Fruit fly (Drosophila melanogaster) whole organism, embryonic: ENCODE results near the gene CG32147.

Experiments
- BEAF-32 ChIP-seq: fragments of 200-800 bp; sonication (Bioruptor generic); optimal IDR thresholded peaks from 3 replicates; lab custom pipeline; 2017; ENCODE audit warnings: missing biosample characterization, missing genetic modification characterization, mild to moderate bottlenecking, moderate library complexity, missing genetic modification reagents
- CG10267 ChIP-seq: fragments of 200-800 bp; sonication (Bioruptor generic); optimal IDR thresholded peaks from 2 replicates; lab custom pipeline; 2018; ENCODE audit warnings: missing biosample characterization, mild to moderate bottlenecking, missing genetic modification characterization, moderate library complexity
- CG10543 ChIP-seq: fragments of 200-800 bp; sonication (Bioruptor generic); optimal IDR thresholded peaks from 3 replicates; lab custom pipeline; 2017; ENCODE audit warnings: missing biosample characterization, mild to moderate bottlenecking, missing genetic modification characterization, moderate library complexity
- CG11398 ChIP-seq: fragments of 200-800 bp; sonication (Bioruptor generic); optimal IDR thresholded peaks from 2 replicates; lab custom pipeline; 2016; ENCODE audit warnings: missing biosample characterization, missing genetic modification characterization
- CG11696 ChIP-seq: fragments of 200-800 bp; sonication (Bioruptor generic); IDR thresholded peaks from 2 replicates; pipeline ENCODE4 v1.3.6; 2022; ENCODE audit warnings: missing biosample characterization, missing genetic modification characterization
- CG12659 ChIP-seq: fragments of 200-800 bp; sonication (Bioruptor generic); optimal IDR thresholded peaks from 3 replicates; lab custom pipeline; 2017; ENCODE audit warnings: mild to moderate bottlenecking, missing biosample characterization, missing genetic modification reagents, missing genetic modification characterization
- CG13287 ChIP-seq: fragments of 200-800 bp; sonication (Bioruptor generic); IDR thresholded peaks from 2 replicates; pipeline ENCODE4 v1.3.6; 2022; ENCODE audit warnings: missing biosample characterization, missing genetic modification characterization; ENCODE audit not compliant: partially characterized antibody
- CG13296 ChIP-seq: fragments of 200-800 bp; sonication (Bioruptor generic); optimal IDR thresholded peaks from 3 replicates; lab custom pipeline; 2018; ENCODE audit warnings: missing biosample characterization, mild to moderate bottlenecking, missing genetic modification characterization
- CG15073 ChIP-seq: fragments of 200-800 bp; sonication (Bioruptor generic); optimal IDR thresholded peaks from 2 replicates; lab custom pipeline; 2016; ENCODE audit warnings: missing biosample characterization, missing genetic modification characterization
- CG16813 ChIP-seq: fragments of 200-800 bp; sonication (Bioruptor generic); IDR thresholded peaks from 3 replicates; pipeline ENCODE4 v1.3.6; 2022; ENCODE audit warnings: missing biosample characterization, missing genetic modification characterization; ENCODE audit not compliant: partially characterized antibody
- CG17829 ChIP-seq: fragments of 200-800 bp; optimal IDR thresholded peaks from 2 replicates; lab custom pipeline; 2019; ENCODE audit warnings: missing biosample characterization, mild to moderate bottlenecking, missing genetic modification characterization, moderate library complexity
- CG2116 ChIP-seq: fragments of 200-800 bp; sonication (Bioruptor generic); optimal IDR thresholded peaks from 3 replicates; lab custom pipeline; 2018; ENCODE audit warnings: missing biosample characterization, mild to moderate bottlenecking, missing genetic modification characterization
- CG2889 ChIP-seq: fragments of 200-800 bp; sonication (Bioruptor generic); IDR thresholded peaks from 3 replicates; pipeline ENCODE4 v1.3.6; 2022; ENCODE audit warnings: missing biosample characterization, missing genetic modification characterization
- CG30431 ChIP-seq: fragments of 200-800 bp; sonication (Bioruptor generic); optimal IDR thresholded peaks from 2 replicates; lab custom pipeline; 2017; ENCODE audit warnings: missing biosample characterization, missing genetic modification characterization
- CG3065 ChIP-seq: fragments of 200-800 bp; sonication (Bioruptor generic); optimal IDR thresholded peaks from 2 replicates; lab custom pipeline; 2016; ENCODE audit warnings: missing biosample characterization, missing genetic modification characterization
- CG33213 ChIP-seq: fragments of 200-800 bp; sonication (Bioruptor generic); optimal IDR thresholded peaks from 3 replicates; lab custom pipeline; 2016; ENCODE audit warnings: missing biosample characterization, missing genetic modification characterization
- CG4617 ChIP-seq: fragments of 200-800 bp; sonication (Bioruptor generic); optimal IDR thresholded peaks from 3 replicates; lab custom pipeline; 2016; ENCODE audit warnings: missing biosample characterization, missing genetic modification characterization, borderline replicate concordance
- CG6791 ChIP-seq: fragments of 200-800 bp; sonication (Bioruptor generic); IDR thresholded peaks from 3 replicates; pipeline ENCODE4 v1.3.6; 2022; ENCODE audit warnings: missing biosample characterization, missing genetic modification characterization; ENCODE audit not compliant: partially characterized antibody
- CG9797 ChIP-seq: fragments of 200-800 bp; sonication (Bioruptor generic); optimal IDR thresholded peaks from 3 replicates; lab custom pipeline; 2018; ENCODE audit warnings: missing biosample characterization, mild to moderate bottlenecking, missing genetic modification characterization
- Dip2 ChIP-seq: fragments of 200-800 bp; sonication (Bioruptor generic); IDR thresholded peaks from 2 replicates; pipeline ENCODE4 v1.3.6; 2022; ENCODE audit warnings: missing biosample characterization, missing genetic modification characterization
- Doc3 ChIP-seq: fragments of 200-800 bp; sonication (Bioruptor generic); IDR thresholded peaks from 3 replicates; pipeline ENCODE4 v1.3.6; 2022; ENCODE audit warnings: missing biosample characterization, missing genetic modification characterization; ENCODE audit not compliant: partially characterized antibody
- Dref ChIP-seq: fragments of 200-800 bp; sonication (Bioruptor generic); IDR thresholded peaks from 2 replicates; pipeline ENCODE4 v1.3.6; 2022; ENCODE audit warnings: missing biosample characterization, missing genetic modification characterization
- E2f1 ChIP-seq: fragments of 200-800 bp; sonication (Bioruptor generic); IDR thresholded peaks from 2 replicates; pipeline ENCODE4 v1.3.6; 2022; ENCODE audit warnings: missing biosample characterization, missing genetic modification characterization
- HHEX ChIP-seq: fragments of 200-800 bp; sonication (Bioruptor generic); optimal IDR thresholded peaks from 3 replicates; lab custom pipeline; 2017; ENCODE audit warnings: missing biosample characterization, mild to moderate bottlenecking, missing genetic modification characterization, missing genetic modification reagents
- Hr3 ChIP-seq: fragments of 200-800 bp; sonication (Bioruptor generic); optimal IDR thresholded peaks from 3 replicates; lab custom pipeline; 2016; ENCODE audit warnings: missing biosample characterization, missing genetic modification characterization
- Lpt ChIP-seq: fragments of >200 bp; optimal IDR thresholded peaks from 2 replicates; lab custom pipeline; 2018; ENCODE audit warnings: missing biosample characterization, missing genetic modification characterization
- MBD-R2 ChIP-seq: fragments of 200-800 bp; sonication (Bioruptor generic); IDR thresholded peaks from 2 replicates; pipeline ENCODE4 v1.3.6; 2022; ENCODE audit warnings: missing biosample characterization, missing genetic modification characterization
- Myb ChIP-seq: fragments of 200-800 bp; sonication (Bioruptor generic); optimal IDR thresholded peaks from 2 replicates; lab custom pipeline; 2016; ENCODE audit warnings: missing biosample characterization, missing genetic modification characterization
- Opbp ChIP-seq: fragments of 200-800 bp; sonication (Bioruptor generic); IDR thresholded peaks from 3 replicates; pipeline ENCODE4 v1.3.6; 2022; ENCODE audit warnings: missing biosample characterization, missing genetic modification characterization; ENCODE audit not compliant: partially characterized antibody
- Scr ChIP-seq: fragments of 200-800 bp; sonication (Bioruptor generic); IDR thresholded peaks from 2 replicates; pipeline ENCODE4 v1.3.6; 2022; ENCODE audit warnings: missing biosample characterization, missing genetic modification characterization; ENCODE audit not compliant: partially characterized antibody
- Sry-β ChIP-seq: fragments of 200-800 bp; sonication (Bioruptor generic); optimal IDR thresholded peaks from 2 replicates; lab custom pipeline; 2018; ENCODE audit warnings: missing biosample characterization, mild to moderate bottlenecking, missing genetic modification characterization, moderate library complexity
- Sry-δ ChIP-seq: fragments of 200-800 bp; sonication (Bioruptor generic); optimal IDR thresholded peaks from 2 replicates; lab custom pipeline; 2016; ENCODE audit warnings: missing biosample characterization, missing genetic modification characterization
- Stat92E ChIP-seq, 3 experiments: fragments of >200 bp in 2 of 3; fragments of 200-800 bp in 1 of 3; sonication (Bioruptor generic) in 1 of 3; optimal IDR thresholded peaks; 2 replicates each; lab custom pipeline; 2017 to 2019; ENCODE audit warnings: missing biosample characterization in 3 of 3, missing genetic modification characterization in 3 of 3, mild to moderate bottlenecking in 1 of 3, moderate library complexity in 1 of 3
- YL-1 ChIP-seq: fragments of 200-800 bp; sonication (Bioruptor generic); optimal IDR thresholded peaks from 3 replicates; lab custom pipeline; 2017; ENCODE audit warnings: missing biosample characterization, mild to moderate bottlenecking, missing genetic modification characterization
- bcd ChIP-seq: fragments of 200-800 bp; sonication (Bioruptor generic); optimal IDR thresholded peaks from 2 replicates; lab custom pipeline; 2017; ENCODE audit warnings: missing biosample characterization, mild to moderate bottlenecking, missing genetic modification characterization
- chinmo ChIP-seq: fragments of 200-800 bp; sonication (Bioruptor generic); IDR thresholded peaks from 4 replicates; pipeline ENCODE4 v1.3.6; 2022; ENCODE audit warnings: missing biosample characterization, missing genetic modification characterization; ENCODE audit not compliant: partially characterized antibody
- fd102C ChIP-seq: fragments of 200-800 bp; sonication (Bioruptor generic); optimal IDR thresholded peaks from 2 replicates; lab custom pipeline; 2018; ENCODE audit warnings: missing biosample characterization, mild to moderate bottlenecking, missing genetic modification characterization, moderate library complexity
- gfzf ChIP-seq: fragments of 200-800 bp; sonication (Bioruptor generic); optimal IDR thresholded peaks from 2 replicates; lab custom pipeline; 2016; ENCODE audit warnings: missing biosample characterization, mild to moderate bottlenecking, missing genetic modification characterization, moderate library complexity
- hbn ChIP-seq: fragments of 200-800 bp; sonication (Bioruptor generic); IDR thresholded peaks from 2 replicates; pipeline ENCODE4 v1.3.6; 2022; ENCODE audit warnings: missing biosample characterization, missing genetic modification characterization; ENCODE audit not compliant: partially characterized antibody
- mld ChIP-seq: fragments of 200-800 bp; sonication (Bioruptor generic); IDR thresholded peaks from 3 replicates; pipeline ENCODE4 v1.3.6; 2022; ENCODE audit warnings: missing biosample characterization, missing genetic modification characterization; ENCODE audit not compliant: partially characterized antibody
- p53 ChIP-seq: fragments of 200-800 bp; sonication (Bioruptor generic); optimal IDR thresholded peaks from 2 replicates; lab custom pipeline; 2016; ENCODE audit warnings: missing biosample characterization, missing genetic modification characterization
- phol ChIP-seq: fragments of 200-800 bp; sonication (Bioruptor generic); optimal IDR thresholded peaks from 3 replicates; lab custom pipeline; 2018; ENCODE audit warnings: missing biosample characterization, mild to moderate bottlenecking, missing genetic modification characterization, moderate library complexity
- pnt ChIP-seq: fragments of 200-800 bp; sonication (Bioruptor generic); optimal IDR thresholded peaks from 3 replicates; lab custom pipeline; 2016; ENCODE audit warnings: missing biosample characterization, missing genetic modification characterization
- sna ChIP-seq: fragments of 200-800 bp; sonication (Bioruptor generic); IDR thresholded peaks from 2 replicates; pipeline ENCODE4 v1.3.6; 2022; ENCODE audit warnings: missing biosample characterization, missing genetic modification characterization; ENCODE audit not compliant: partially characterized antibody
- tna ChIP-seq: fragments of 200-800 bp; sonication (Bioruptor generic); IDR thresholded peaks from 2 replicates; pipeline ENCODE4 v1.3.6; 2022; ENCODE audit warnings: missing biosample characterization, missing genetic modification characterization; ENCODE audit not compliant: partially characterized antibody
- trh ChIP-seq: fragments of 200-800 bp; sonication (Bioruptor generic); optimal IDR thresholded peaks from 2 replicates; lab custom pipeline; 2016; ENCODE audit warnings: missing biosample characterization, missing genetic modification characterization
- vnd ChIP-seq: fragments of 200-800 bp; sonication (Bioruptor generic); IDR thresholded peaks from 3 replicates; pipeline ENCODE4 v1.3.6; 2022; ENCODE audit warnings: missing biosample characterization, missing genetic modification characterization; ENCODE audit not compliant: partially characterized antibody
- wek ChIP-seq: fragments of 200-800 bp; sonication (Bioruptor generic); optimal IDR thresholded peaks from 3 replicates; lab custom pipeline; 2018; ENCODE audit warnings: missing biosample characterization, mild to moderate bottlenecking, missing genetic modification characterization, moderate library complexity
- zen2 ChIP-seq: fragments of 200-800 bp; sonication (Bioruptor generic); IDR thresholded peaks from 3 replicates; pipeline ENCODE4 v1.3.6; 2022; ENCODE audit warnings: missing biosample characterization, missing genetic modification characterization; ENCODE audit not compliant: partially characterized antibody

CG32147 gene

dm6 chr3L:15116536-15116935, 27.3 kb downstream of the CG32147 start, which contains the start of gene Cep135 (continued):
- peak; percentile 84 for TF ChIP-seq CG2116 (GFP tag; lab: Kevin White, UChicago)
- peak; percentile 28 for TF ChIP-seq CG12659 (GFP tag; lab: Kevin White, UChicago)
- peak; percentile 93 for TF ChIP-seq mld
- no peak for TF ChIP-seq Dip2 (GFP tag; lab: Robert Waterston, UW)
- TF ChIP-seq phol, result peak; percentile 3
- no peak for TF ChIP-seq Hr3 (GFP tag; lab: Kevin White, UChicago)
- peak; percentile 82 for TF ChIP-seq Scr
- no peak for TF ChIP-seq p53 (GFP tag; lab: Kevin White, UChicago)
- TF ChIP-seq CG13296 (GFP tag; lab: Kevin White, UChicago), result no peak
- TF ChIP-seq Dref (GFP tag; lab: Robert Waterston, UW), result peak; percentile 90
- TF ChIP-seq Doc3, result peak; percentile 82
- TF ChIP-seq E2f1 (GFP tag; lab: Robert Waterston, UW), result no peak
- TF ChIP-seq gfzf, result peak; percentile 55
- TF ChIP-seq CG33213, result no peak
- TF ChIP-seq CG3065, result no peak
- TF ChIP-seq YL-1 (GFP tag; lab: Kevin White, UChicago), result peak; percentile 20
- TF ChIP-seq Myb, result peak; percentile 96
- TF ChIP-seq fd102C (GFP tag; lab: Kevin White, UChicago), result no peak
- TF ChIP-seq CG16813 (GFP tag; lab: Robert Waterston, UW), result peak; percentile 83
- peak; percentile 80 for TF ChIP-seq CG10267 (tag; lab: Kevin White, UChicago)
- peak; percentile 71 for TF ChIP-seq BEAF-32
- TF ChIP-seq chinmo (GFP tag; lab: Robert Waterston, UW), result peak; percentile 86; the same call in 2 of the 4 replicates
- peak; percentile 45 for TF ChIP-seq MBD-R2 (GFP tag; lab: Robert Waterston, UW)
- peak; percentile 89 for TF ChIP-seq hbn (GFP tag; lab: Robert Waterston, UW)
- TF ChIP-seq Stat92E (GFP tag; optimal IDR thresholded peaks at IDR 0.05; lab: Kevin White, UChicago), result peak in 1 of 3 experiments; percentile 15
- peak; percentile 82 for TF ChIP-seq vnd
- no peak for TF ChIP-seq bcd (GFP tag; lab: Kevin White, UChicago)
- TF ChIP-seq CG17829 (tag; lab: Kevin White, UChicago), result peak; percentile 17
- TF ChIP-seq HHEX (GFP tag; lab: Kevin White, UChicago), result no peak
- TF ChIP-seq CG30431, result no peak
- TF ChIP-seq pnt, result no peak
- no peak for TF ChIP-seq trh (GFP tag; lab: Kevin White, UChicago)
- TF ChIP-seq CG15073 (GFP tag; lab: Kevin White, UChicago), result no peak
- no peak for TF ChIP-seq CG11696 (GFP tag; lab: Robert Waterston, UW)
- TF ChIP-seq Sry-β (GFP tag; lab: Kevin White, UChicago), result no peak
- TF ChIP-seq CG10543 (GFP tag; lab: Kevin White, UChicago), result no peak
- peak; percentile 50 for TF ChIP-seq CG9797 (GFP tag; lab: Kevin White, UChicago)
- no peak for TF ChIP-seq wek (GFP tag; lab: Kevin White, UChicago)
- TF ChIP-seq CG4617 (GFP tag; lab: Kevin White, UChicago), result peak; percentile 36
- no peak for TF ChIP-seq Lpt (GFP tag; lab: Kevin White, UChicago)
- peak; percentile 98 for TF ChIP-seq sna (GFP tag; lab: Robert Waterston, UW)
- peak; percentile 96 for TF ChIP-seq CG13287
- peak; percentile 60 for TF ChIP-seq Sry-δ (GFP tag; lab: Kevin White, UChicago)
- peak; percentile 92 for TF ChIP-seq tna (GFP tag; lab: Robert Waterston, UW)
- TF ChIP-seq zen2 (GFP tag; lab: Robert Waterston, UW), result peak; percentile 93
- no peak for TF ChIP-seq CG2889 (GFP tag; lab: Robert Waterston, UW)
- TF ChIP-seq Opbp (GFP tag; lab: Robert Waterston, UW), result peak; percentile 79; the same call in 2 of the 3 replicates
- TF ChIP-seq CG11398, result no peak
- peak; percentile 90 for TF ChIP-seq CG6791 (GFP tag; lab: Robert Waterston, UW)
